Worm (Caenorhabditis elegans) whole organism, mixed stage, embryonic: ENCODE data around the gene ugt-9.

Experiments
- cnd-1 ChIP-seq: fragments of 200-800 bp; sonication (Bioruptor generic); optimal IDR thresholded peaks from 2 replicates; lab custom pipeline; 2018; ENCODE audit warnings: mild to moderate bottlenecking, missing genetic modification characterization, missing compliant biosample characterization
- elt-1 ChIP-seq: sonication (generic microtip); optimal IDR thresholded peaks from 2 replicates; lab custom pipeline; 2017; ENCODE audit warnings: missing genetic modification characterization, mild to moderate bottlenecking, missing compliant biosample characterization, antibody characterized with exemption, moderate library complexity, borderline replicate concordance; ENCODE audit not compliant: insufficient read depth
- ztf-11 ChIP-seq: fragments of 150-350 bp; optimal IDR thresholded peaks from 2 replicates; lab custom pipeline; 2014; ENCODE audit warnings: missing biosample characterization, missing genetic modification characterization

DNA sequence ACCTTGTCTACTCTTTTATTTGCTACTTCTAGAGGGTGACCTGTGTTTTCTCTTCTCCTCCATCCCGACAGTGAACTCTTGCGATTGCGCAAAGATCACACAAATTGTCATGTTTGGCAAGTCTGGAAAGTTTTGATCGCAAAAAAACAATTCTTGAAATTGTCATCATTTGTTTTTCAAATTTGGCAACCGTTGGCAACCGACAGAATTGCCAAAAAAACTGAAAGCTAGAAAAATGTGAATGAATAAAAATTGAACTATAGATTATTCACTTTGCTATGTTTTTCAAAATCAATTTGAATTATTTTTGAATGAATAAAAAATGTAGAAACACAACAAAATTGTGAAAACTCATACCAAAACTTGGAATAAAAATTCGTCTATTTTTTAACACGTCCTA, 877 bp upstream of the ugt-9 start, which contains the start of gene ugt-11:
- no peak for TF ChIP-seq cnd-1
- TF ChIP-seq ztf-11 (tag; lab: Kevin White, UChicago): no peak
- TF ChIP-seq elt-1 (tag; lab: Kevin White, UChicago): no peak
